Fruit fly (Drosophila melanogaster): ENCODE data around the gene Gyc89Db.

Gyc89Db gene

dm6 chr3R:16524178-16524577 lies 47.3 kb downstream of the Gyc89Db start (continued):
- 0 out of 2 replicates have a peak, but pooled peaks have one; percentile 21 for TF ChIP-seq Oaz (GFP tag; IDR thresholded peaks at IDR 0.05)
- peak; percentile 69 for TF ChIP-seq Ssrp (tag; optimal IDR thresholded peaks at IDR 0.05)
- peak; percentile 66 for TF ChIP-seq row (GFP tag; IDR thresholded peaks at IDR 0.05)
- no peak for TF ChIP-seq CG14860 (GFP tag; IDR thresholded peaks at IDR 0.05; ENCODE audit: partially characterized antibody)
- peak; percentile 75 for TF ChIP-seq Drgx (GFP tag; IDR thresholded peaks at IDR 0.05)
- TF ChIP-seq CG9876 (GFP tag; optimal IDR thresholded peaks at IDR 0.05): no peak
- no peak for TF ChIP-seq Dbx (GFP tag; IDR thresholded peaks at IDR 0.05)
- TF ChIP-seq CG12299 (tag; optimal IDR thresholded peaks at IDR 0.05): peak; percentile 26
- TF ChIP-seq CG14710 (tag; optimal IDR thresholded peaks at IDR 0.05): peak; percentile 95
- TF ChIP-seq CG2199 (GFP tag; IDR thresholded peaks at IDR 0.05): no peak
- TF ChIP-seq Oli (tag; optimal IDR thresholded peaks at IDR 0.05): peak; percentile 68
- no peak for TF ChIP-seq insv (GFP tag; optimal IDR thresholded peaks at IDR 0.05)
- TF ChIP-seq maf-S (GFP tag; optimal IDR thresholded peaks at IDR 0.05): no peak
- TF ChIP-seq Adf1 (GFP tag; IDR thresholded peaks at IDR 0.05): no peak
- no peak for TF ChIP-seq CG3847 (GFP tag; IDR thresholded peaks at IDR 0.05)
- no peak for TF ChIP-seq Poxn (GFP tag; IDR thresholded peaks at IDR 0.05)
- peak; percentile 70 for TF ChIP-seq CG18764 (GFP tag; optimal IDR thresholded peaks at IDR 0.05)
- TF ChIP-seq HmgZ (tag; optimal IDR thresholded peaks at IDR 0.05): no peak
- TF ChIP-seq CG4707 (GFP tag; optimal IDR thresholded peaks at IDR 0.05): no peak
- TF ChIP-seq ap (GFP tag; IDR thresholded peaks at IDR 0.05): peak; percentile 65
- TF ChIP-seq CG8388 (GFP tag; optimal IDR thresholded peaks at IDR 0.05): peak; percentile 83
- peak; percentile 78 for TF ChIP-seq MTF-1 (GFP tag; optimal IDR thresholded peaks at IDR 0.05; ENCODE audit: borderline replicate concordance)
- TF ChIP-seq CG13287 (GFP tag; IDR thresholded peaks at IDR 0.05; ENCODE audit: partially characterized antibody): no peak
- no peak for TF ChIP-seq Fer2 (tag; optimal IDR thresholded peaks at IDR 0.05)
- TF ChIP-seq dmrt11E (tag; optimal IDR thresholded peaks at IDR 0.05): peak; percentile 49
- TF ChIP-seq cad (GFP tag; optimal IDR thresholded peaks at IDR 0.05): no peak
- TF ChIP-seq CG3281 (GFP tag; optimal IDR thresholded peaks at IDR 0.05): no peak
- TF ChIP-seq CG7928 (GFP tag; optimal IDR thresholded peaks at IDR 0.05): no peak
- no peak for TF ChIP-seq CG10274 (GFP tag; optimal IDR thresholded peaks at IDR 0.05)
- no peak for TF ChIP-seq CG10431 (GFP tag; optimal IDR thresholded peaks at IDR 0.05)
- peak; percentile 84 for TF ChIP-seq chm (GFP tag; IDR thresholded peaks at IDR 0.05)
- TF ChIP-seq CG2712 (tag; optimal IDR thresholded peaks at IDR 0.05): peak; percentile 92
- no peak for TF ChIP-seq bigmax (GFP tag; optimal IDR thresholded peaks at IDR 0.05)
- no peak for TF ChIP-seq CG7745 (tag; optimal IDR thresholded peaks at IDR 0.05)
- TF ChIP-seq sens-2 (GFP tag; IDR thresholded peaks at IDR 0.05): peak; percentile 83
- no peak for TF ChIP-seq tx (GFP tag; optimal IDR thresholded peaks at IDR 0.05)
- peak; percentile 37 for TF ChIP-seq stwl (tag; optimal IDR thresholded peaks at IDR 0.05)
- no peak for TF ChIP-seq dm (GFP tag; optimal IDR thresholded peaks at IDR 0.05)
- peak; percentile 46 for TF ChIP-seq Camta (GFP tag; optimal IDR thresholded peaks at IDR 0.05)
- TF ChIP-seq CHES-1-like (GFP tag; optimal IDR thresholded peaks at IDR 0.05): no peak
- TF ChIP-seq jigr1 (GFP tag; IDR thresholded peaks at IDR 0.05): peak; percentile 65
- TF ChIP-seq MESR4 (GFP tag; optimal IDR thresholded peaks at IDR 0.05): no peak
- TF ChIP-seq CG15601 (tag; optimal IDR thresholded peaks at IDR 0.05): peak; percentile 36
- TF ChIP-seq NC2α (GFP tag; optimal IDR thresholded peaks at IDR 0.05): no peak
- peak; percentile 58 for TF ChIP-seq Rx (GFP tag; IDR thresholded peaks at IDR 0.05)
- TF ChIP-seq Hsf (GFP tag; optimal IDR thresholded peaks at IDR 0.05): peak; percentile 29
- TF ChIP-seq Elba2 (GFP tag; optimal IDR thresholded peaks at IDR 0.05): no peak
- TF ChIP-seq nerfin-1 (tag; optimal IDR thresholded peaks at IDR 0.05): peak; percentile 78
- peak; percentile 49 for TF ChIP-seq CG8281 (tag; optimal IDR thresholded peaks at IDR 0.05)
- TF ChIP-seq ranshi (GFP tag; IDR thresholded peaks at IDR 0.05): peak; percentile 77
- peak; percentile 12 for TF ChIP-seq CG9437 (GFP tag; optimal IDR thresholded peaks at IDR 0.05)
- peak; percentile 46 for TF ChIP-seq bcd (GFP tag; optimal IDR thresholded peaks at IDR 0.05)

All from whole organism, embryonic.